Fruit fly (Drosophila melanogaster): ENCODE results near the gene CG8036.

dm6 chr3R:8715371-8715770, 47.7 kb downstream of the CG8036 start:
- no peak for TF ChIP-seq amos (GFP tag; IDR thresholded peaks at IDR 0.05; ENCODE audit: partially characterized antibody)
- TF ChIP-seq Mes4 (GFP tag; optimal IDR thresholded peaks at IDR 0.05), result no peak
- no peak for TF ChIP-seq CG31224 (GFP tag; IDR thresholded peaks at IDR 0.05)
- no peak for TF ChIP-seq Sry-δ (GFP tag; optimal IDR thresholded peaks at IDR 0.05)
- no peak for TF ChIP-seq CG18764 (GFP tag; optimal IDR thresholded peaks at IDR 0.05)
- no peak for TF ChIP-seq fd96Cb (tag; optimal IDR thresholded peaks at IDR 0.05)
- no peak for TF ChIP-seq ap (GFP tag; IDR thresholded peaks at IDR 0.05)
- TF ChIP-seq D (optimal IDR thresholded peaks at IDR 0.05), result no peak
- TF ChIP-seq D (GFP tag; optimal IDR thresholded peaks at IDR 0.05), result no peak
- no peak for TF ChIP-seq fru (optimal IDR thresholded peaks at IDR 0.05)
- TF ChIP-seq Xbp1 (GFP tag; optimal IDR thresholded peaks at IDR 0.05), result no peak
- peak; percentile 53 for TF ChIP-seq scrt (GFP tag; optimal IDR thresholded peaks at IDR 0.05)

Measured in whole organism, embryonic.